Worm (Caenorhabditis elegans): Measurements from ENCODE around the gene sri-46.

Gene sri-46

ce11 chrII:622478-622877 lies 48.4 kb downstream of the sri-46 start:
- TF ChIP-seq dpl-1 (GFP tag; optimal IDR thresholded peaks at IDR 0.05): peak in 1 of 3 experiments; percentile 8
- TF ChIP-seq sox-4 (tag; optimal IDR thresholded peaks at IDR 0.05): no peak
- no peak for TF ChIP-seq Y116A8C.19 (tag; optimal IDR thresholded peaks at IDR 0.05; ENCODE audit: borderline replicate concordance)
- no peak for TF ChIP-seq unc-62 (GFP tag; optimal IDR thresholded peaks at IDR 0.05)
- no peak for TF ChIP-seq unc-98 (GFP tag; IDR thresholded peaks at IDR 0.05)
- no peak for TF ChIP-seq nhr-20 (tag; optimal IDR thresholded peaks at IDR 0.05)
- peak in 1 of 3 experiments; percentile 28 for TF ChIP-seq ceh-82 (tag; optimal IDR thresholded peaks at IDR 0.05)
- TF ChIP-seq nhr-47 (tag; optimal IDR thresholded peaks at IDR 0.05): no peak
- no peak for TF ChIP-seq grh-1 (GFP tag; IDR thresholded peaks at IDR 0.05)
- peak; percentile 13 for TF ChIP-seq fkh-8 (tag; optimal IDR thresholded peaks at IDR 0.05)
- no peak for TF ChIP-seq lin-15B (tag; optimal IDR thresholded peaks at IDR 0.05)
- peak; percentile 28 for TF ChIP-seq xbp-1 (tag; optimal IDR thresholded peaks at IDR 0.05)
- no peak for TF ChIP-seq tlp-1 (tag; optimal IDR thresholded peaks at IDR 0.05)
- TF ChIP-seq aha-1 (tag; optimal IDR thresholded peaks at IDR 0.05): no peak
- TF ChIP-seq jun-1 (tag; optimal IDR thresholded peaks at IDR 0.05): no peak
- TF ChIP-seq rnt-1 (tag; optimal IDR thresholded peaks at IDR 0.05): peak; percentile 54
- no peak for TF ChIP-seq nhr-71 (tag; optimal IDR thresholded peaks at IDR 0.05)
- no peak for TF ChIP-seq egl-13 (tag; optimal IDR thresholded peaks at IDR 0.05)
- TF ChIP-seq lin-13 (GFP tag; optimal IDR thresholded peaks at IDR 0.05): peak; percentile 2
- TF ChIP-seq ceh-88 (GFP tag; IDR thresholded peaks at IDR 0.05): no peak
- TF ChIP-seq mdl-1 (tag; optimal IDR thresholded peaks at IDR 0.05): no peak
- no peak for TF ChIP-seq efl-3 (GFP tag; optimal IDR thresholded peaks at IDR 0.05)
- TF ChIP-seq fkh-4 (tag; optimal IDR thresholded peaks at IDR 0.05; ENCODE audit: borderline replicate concordance): no peak
- TF ChIP-seq ama-1 (optimal IDR thresholded peaks at IDR 0.05): no peak
- peak; percentile 66 for TF ChIP-seq lin-14 (GFP tag; optimal IDR thresholded peaks at IDR 0.05)
- no peak for TF ChIP-seq vab-15 (tag; optimal IDR thresholded peaks at IDR 0.05)
- no peak for TF ChIP-seq zip-4 (GFP tag; optimal IDR thresholded peaks at IDR 0.05)
- peak in 1 of 2 experiments; percentile 35 for TF ChIP-seq lin-35 (GFP tag; optimal IDR thresholded peaks at IDR 0.05)
- TF ChIP-seq nhr-12 (tag; optimal IDR thresholded peaks at IDR 0.05): no peak
- peak; percentile 64 to 80 for TF ChIP-seq efl-1 (optimal IDR thresholded peaks at IDR 0.05)
- peak; percentile 22 to 87 for TF ChIP-seq efl-1 (GFP tag; optimal IDR thresholded peaks at IDR 0.05 in 1 of 2)
- no peak for TF ChIP-seq mef-2 (tag; optimal IDR thresholded peaks at IDR 0.05)
- TF ChIP-seq blmp-1 (tag; optimal IDR thresholded peaks at IDR 0.05): no peak
- TF ChIP-seq skn-1 (tag; optimal IDR thresholded peaks at IDR 0.05): peak; percentile 16
- TF ChIP-seq hlh-17 (GFP tag; optimal IDR thresholded peaks at IDR 0.05; ENCODE audit: borderline replicate concordance): no peak
- no peak for TF ChIP-seq lin-39 (tag; optimal IDR thresholded peaks at IDR 0.05)
- TF ChIP-seq ceh-8 (GFP tag; optimal IDR thresholded peaks at IDR 0.05): no peak
- peak; percentile 9 for TF ChIP-seq swsn-7 (tag; optimal IDR thresholded peaks at IDR 0.05)
- no peak for TF ChIP-seq sup-37 (GFP tag; optimal IDR thresholded peaks at IDR 0.05)
- no peak for TF ChIP-seq nhr-84 (tag; optimal IDR thresholded peaks at IDR 0.05)
- TF ChIP-seq nhr-19 (GFP tag; conservative IDR thresholded peaks at IDR 0.05): no peak
- no peak for TF ChIP-seq ceh-63 (GFP tag; optimal IDR thresholded peaks at IDR 0.05)
- no peak for TF ChIP-seq egl-27 (tag; optimal IDR thresholded peaks at IDR 0.05)
- TF ChIP-seq unc-86 (tag; optimal IDR thresholded peaks at IDR 0.05): no peak
- TF ChIP-seq irx-1 (tag; optimal IDR thresholded peaks at IDR 0.05): no peak
- no peak for TF ChIP-seq snu-23 (GFP tag; optimal IDR thresholded peaks at IDR 0.05)
- TF ChIP-seq fos-1 (tag; optimal IDR thresholded peaks at IDR 0.05): no peak
- peak; percentile 6 for TF ChIP-seq F16B12.6 (tag; optimal IDR thresholded peaks at IDR 0.05)
- peak in 1 of 2 experiments; percentile 8 for TF ChIP-seq lsy-2 (tag; optimal IDR thresholded peaks at IDR 0.05)
- TF ChIP-seq dsc-1 (tag; optimal IDR thresholded peaks at IDR 0.05): no peak
- TF ChIP-seq nhr-77 (tag; optimal IDR thresholded peaks at IDR 0.05): no peak
